Worm (Caenorhabditis elegans) whole organism, midembryonic: ENCODE measurements around the gene mif-4.

Source experiments
- T22C8.4 ChIP-seq: fragments of 200-800 bp; sonication (Bioruptor generic); IDR thresholded peaks from 2 replicates; pipeline ENCODE4 v1.3.6; 2022; ENCODE audit warnings: missing genetic modification characterization, missing compliant biosample characterization
- cog-1 ChIP-seq: sonication (generic microtip); optimal IDR thresholded peaks from 2 replicates; lab custom pipeline; 2016; ENCODE audit warnings: missing genetic modification characterization, missing compliant biosample characterization
- flt-1 ChIP-seq: fragments of 200-800 bp; sonication (Bioruptor generic); IDR thresholded peaks from 2 replicates; pipeline ENCODE4 v1.3.6; 2022; ENCODE audit warnings: missing genetic modification characterization, missing compliant biosample characterization
- klf-2 ChIP-seq: fragments of 200-800 bp; sonication (Bioruptor generic); conservative IDR thresholded peaks from 2 replicates; pipeline ENCODE4 v1.3.6; 2022; ENCODE audit warnings: missing genetic modification reagents, missing genetic modification characterization, missing compliant biosample characterization
- med-1 ChIP-seq: sonication (generic microtip); optimal IDR thresholded peaks from 2 replicates; lab custom pipeline; 2017; ENCODE audit warnings: missing genetic modification characterization, mild to moderate bottlenecking, missing compliant biosample characterization, antibody characterized with exemption, missing genetic modification reagents; ENCODE audit not compliant: insufficient read depth
- ref-1 ChIP-seq: fragments of 200-800 bp; sonication (Bioruptor generic); conservative IDR thresholded peaks from 2 replicates; pipeline ENCODE4 v1.3.6; 2022; ENCODE audit warnings: missing genetic modification reagents, missing genetic modification characterization, missing compliant biosample characterization
- tab-1 ChIP-seq: fragments of 200-800 bp; sonication (Bioruptor generic); IDR thresholded peaks from 2 replicates; pipeline ENCODE4 v1.3.6; 2022; ENCODE audit warnings: missing genetic modification characterization, missing compliant biosample characterization
- ztf-23 ChIP-seq: fragments of 200-800 bp; sonication (Bioruptor generic); IDR thresholded peaks from 2 replicates; pipeline ENCODE4 v1.3.6; 2022; ENCODE audit warnings: missing genetic modification reagents, missing genetic modification characterization, missing compliant biosample characterization

- TF ChIP-seq flt-1 (GFP tag; lab: Robert Waterston, UW) (no peak), ztf-23 (no peak), T22C8.4 (no peak), cog-1 (tag; lab: Kevin White, UChicago) (no peak), ref-1 (no peak), klf-2 (GFP tag; lab: Robert Waterston, UW) (no peak), med-1 (GFP tag; lab: Kevin White, UChicago) (no peak), tab-1 (GFP tag; lab: Robert Waterston, UW) (no peak)
These were observed 34.0 kb downstream of the mif-4 start, which contains the start of gene srv-26 for ce11 chrIV:6301764-6302163.
